Worm (Caenorhabditis elegans) whole organism, young adult: ENCODE data around the gene T10D4.7.

ENCODE experiments used
- ceh-27 ChIP-seq: fragments of 200-800 bp; sonication (Bioruptor generic); optimal IDR thresholded peaks from 2 replicates; lab custom pipeline; 2018; ENCODE audit warnings: mild to moderate bottlenecking, missing genetic modification characterization, moderate library complexity, missing compliant biosample characterization
- snpc-1.1 ChIP-seq: sonication (generic microtip); optimal IDR thresholded peaks from 2 replicates; lab custom pipeline; 2017; ENCODE audit warnings: missing genetic modification characterization, mild to moderate bottlenecking, missing compliant biosample characterization, antibody characterized with exemption, moderate library complexity, missing genotype, missing genetic modification reagents; ENCODE audit not compliant: insufficient read depth

DNA sequence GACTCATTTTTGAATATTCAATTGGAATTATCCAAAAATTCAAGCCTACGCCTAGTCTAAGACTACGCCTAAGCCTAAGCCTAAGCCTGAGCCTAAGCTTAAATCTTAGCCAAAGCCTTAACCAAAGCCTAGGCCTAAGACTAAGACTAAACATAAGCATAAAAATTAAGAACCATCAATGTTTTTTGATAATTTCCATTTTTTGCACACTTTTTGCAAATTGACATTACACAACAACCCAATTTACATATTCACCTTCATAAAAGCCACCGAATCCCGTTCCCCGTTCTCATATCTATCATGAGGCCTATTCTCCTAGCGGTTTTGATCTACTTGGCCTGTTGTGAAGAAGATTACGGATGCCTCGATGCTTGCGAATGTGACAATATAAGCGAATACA lies at the start of gene T10D4.7:
- TF ChIP-seq ceh-27 (GFP tag; lab: Kevin White, UChicago) (no peak), snpc-1.1 (tag; lab: Kevin White, UChicago) (no peak)
